Worm (Caenorhabditis elegans) whole organism, L3 larva: ENCODE data around the gene T26C5.5.

Experiments
- ZK546.5 ChIP-seq: sonication (generic microtip); optimal IDR thresholded peaks from 2 replicates; lab custom pipeline; 2017; ENCODE audit warnings: missing biosample characterization, missing genetic modification characterization
- ama-1 ChIP-seq: fragments of 150-350 bp; optimal IDR thresholded peaks from 2 replicates; lab custom pipeline; 2018
- ceh-28 ChIP-seq: fragments of 150-350 bp; optimal IDR thresholded peaks from 2 replicates; lab custom pipeline; 2014; ENCODE audit warnings: missing biosample characterization, missing genetic modification reagents, missing genetic modification characterization
- ceh-9 ChIP-seq: sonication (generic microtip); optimal IDR thresholded peaks from 2 replicates; lab custom pipeline; 2018; ENCODE audit warnings: missing biosample characterization, missing genetic modification characterization
- daf-12 ChIP-seq: fragments of 150-350 bp; optimal IDR thresholded peaks from 2 replicates; lab custom pipeline; 2014; ENCODE audit warnings: missing biosample characterization, missing genetic modification reagents, missing genetic modification characterization
- egl-27 ChIP-seq: sonication (generic microtip); optimal IDR thresholded peaks from 4 replicates; lab custom pipeline; 2017; ENCODE audit warnings: missing biosample characterization, missing genetic modification reagents, missing genetic modification characterization
- egl-5 ChIP-seq: fragments of 150-350 bp; optimal IDR thresholded peaks from 2 replicates; lab custom pipeline; 2017; ENCODE audit warnings: missing biosample characterization, missing genetic modification reagents, missing genetic modification characterization, inconsistent platforms
- elt-1 ChIP-seq: fragments of 150-350 bp; optimal IDR thresholded peaks from 2 replicates; lab custom pipeline; 2014; ENCODE audit warnings: missing biosample characterization, missing genetic modification characterization
- elt-2 ChIP-seq: sonication (generic microtip); optimal IDR thresholded peaks from 2 replicates; lab custom pipeline; 2016; ENCODE audit warnings: missing genetic modification reagents, mild to moderate bottlenecking, missing genetic modification characterization, missing compliant biosample characterization
- eor-1 ChIP-seq, 2 experiments: fragments of 150-350 bp; optimal IDR thresholded peaks; 2 replicates each; lab custom pipeline; 2014 to 2018; ENCODE audit warnings: missing biosample characterization in 2 of 2, missing genetic modification characterization in 2 of 2
- fkh-10 ChIP-seq: sonication (generic microtip); optimal IDR thresholded peaks from 2 replicates; lab custom pipeline; 2017; ENCODE audit warnings: missing biosample characterization, missing genetic modification reagents, missing genetic modification characterization
- fkh-2 ChIP-seq: fragments of 150-350 bp; optimal IDR thresholded peaks from 2 replicates; lab custom pipeline; 2014; ENCODE audit warnings: missing biosample characterization, missing genetic modification reagents, missing genetic modification characterization
- lin-15B ChIP-seq: fragments of 150-350 bp; optimal IDR thresholded peaks from 2 replicates; lab custom pipeline; 2014; ENCODE audit warnings: missing biosample characterization, missing genetic modification characterization
- lin-39 ChIP-seq: fragments of 150-350 bp; optimal IDR thresholded peaks from 2 replicates; lab custom pipeline; 2018; ENCODE audit warnings: missing biosample characterization, missing genetic modification reagents, missing genetic modification characterization
- lsy-12 ChIP-seq: sonication (generic microtip); optimal IDR thresholded peaks from 2 replicates; lab custom pipeline; 2016; ENCODE audit warnings: mild to moderate bottlenecking, missing genetic modification characterization, missing compliant biosample characterization
- mdl-1 ChIP-seq: fragments of 150-350 bp; optimal IDR thresholded peaks from 2 replicates; lab custom pipeline; 2014; ENCODE audit warnings: missing biosample characterization, missing genetic modification characterization
- nfya-1 ChIP-seq: sonication (generic microtip); optimal IDR thresholded peaks from 2 replicates; lab custom pipeline; 2017; ENCODE audit warnings: missing genetic modification characterization, mild to moderate bottlenecking, missing compliant biosample characterization, antibody characterized with exemption, moderate library complexity; ENCODE audit not compliant: insufficient read depth
- nhr-23 ChIP-seq: fragments of 150-350 bp; optimal IDR thresholded peaks from 2 replicates; lab custom pipeline; 2014; ENCODE audit warnings: missing biosample characterization, missing genetic modification reagents, missing genetic modification characterization
- nhr-43 ChIP-seq: sonication (generic microtip); optimal IDR thresholded peaks from 2 replicates; lab custom pipeline; 2016; ENCODE audit warnings: mild to moderate bottlenecking, missing genetic modification characterization, missing compliant biosample characterization; ENCODE audit not compliant: poor library complexity, severe bottlenecking
- nhr-67 ChIP-seq: fragments of 150-350 bp; optimal IDR thresholded peaks from 2 replicates; lab custom pipeline; 2014; ENCODE audit warnings: missing biosample characterization, missing genetic modification characterization
- nhr-76 ChIP-seq: fragments of 150-350 bp; sonication (generic microtip); optimal IDR thresholded peaks from 5 replicates; lab custom pipeline; 2014; ENCODE audit warnings: missing biosample characterization, missing genetic modification characterization
- nhr-77 ChIP-seq: fragments of 150-350 bp; optimal IDR thresholded peaks from 2 replicates; lab custom pipeline; 2014; ENCODE audit warnings: missing biosample characterization, missing genetic modification characterization
- pha-4 ChIP-seq: fragments of 150-350 bp; optimal IDR thresholded peaks from 2 replicates; lab custom pipeline; 2014; ENCODE audit warnings: missing biosample characterization, missing genetic modification reagents, missing genetic modification characterization
- pqm-1 ChIP-seq: fragments of 150-350 bp; optimal IDR thresholded peaks from 2 replicates; lab custom pipeline; 2017; ENCODE audit warnings: missing biosample characterization, missing genetic modification characterization, inconsistent platforms
- sea-2 ChIP-seq: fragments of 150-350 bp; sonication (generic microtip); optimal IDR thresholded peaks from 4 replicates; lab custom pipeline; 2014; ENCODE audit warnings: missing biosample characterization, missing genetic modification reagents, missing genetic modification characterization
- snpc-4 ChIP-seq: fragments of 150-350 bp; optimal IDR thresholded peaks from 2 replicates; lab custom pipeline; 2014; ENCODE audit warnings: missing biosample characterization, missing genetic modification characterization
- tbx-2 ChIP-seq: sonication (generic microtip); optimal IDR thresholded peaks from 2 replicates; lab custom pipeline; 2016; ENCODE audit warnings: mild to moderate bottlenecking, missing genetic modification characterization, missing compliant biosample characterization
- unc-39 ChIP-seq: sonication (generic microtip); optimal IDR thresholded peaks from 4 replicates; lab custom pipeline; 2017; ENCODE audit warnings: missing biosample characterization, missing genetic modification characterization
- zag-1 ChIP-seq: fragments of 150-350 bp; optimal IDR thresholded peaks from 2 replicates; lab custom pipeline; 2014; ENCODE audit warnings: missing biosample characterization, missing genetic modification characterization
- ztf-4 ChIP-seq: fragments of 150-350 bp; optimal IDR thresholded peaks from 2 replicates; lab custom pipeline; 2014; ENCODE audit warnings: missing biosample characterization, missing genetic modification characterization

T26C5.5 gene

ce11 chrII:9211684-9212083 is 34.9 kb downstream of the T26C5.5 start (continued):
- TF ChIP-seq daf-12 (no peak), fkh-2 (tag; lab: Kevin White, UChicago) (no peak), mdl-1 (tag; lab: Kevin White, UChicago) (no peak)

ce11 chrII:9210076-9210475 is 36.5 kb downstream of the T26C5.5 start, which contains the start of gene ZK1067.4:
TSS of gene ZK1067.4 (plus strand) at chrII:9210376.
- no peak for TF ChIP-seq sea-2 (GFP tag; lab: Kevin White, UChicago)
- TF ChIP-seq nfya-1 (tag; lab: Kevin White, UChicago): no peak
- no peak for TF ChIP-seq egl-27
- TF ChIP-seq, all 47 proteins: peak for 0

- TF ChIP-seq nhr-76 (tag; lab: Kevin White, UChicago) (no peak), elt-1 (tag; lab: Kevin White, UChicago) (no peak), mdl-1 (tag; lab: Kevin White, UChicago) (no peak), lin-39 (tag; lab: Kevin White, UChicago) (no peak), ceh-9 (tag; lab: Kevin White, UChicago) (no peak), lin-15B (tag; lab: Kevin White, UChicago) (no peak), nhr-67 (tag; lab: Kevin White, UChicago) (no peak), ZK546.5 (no peak), egl-5 (tag; lab: Kevin White, UChicago) (no peak), nfya-1 (tag; lab: Kevin White, UChicago) (no peak), lsy-12 (tag; lab: Kevin White, UChicago) (no peak), nhr-23 (no peak), pqm-1 (tag; lab: Kevin White, UChicago) (no peak), fkh-2 (tag; lab: Kevin White, UChicago) (no peak), ceh-28 (tag; lab: Kevin White, UChicago) (no peak), fkh-10 (GFP tag; lab: Kevin White, UChicago) (no peak), ztf-4 (no peak), elt-2 (no peak)
These were observed 49.3 kb downstream of the T26C5.5 start, which contains the start of gene let-23 for ce11 chrII:9197212-9197611. TSS of gene let-23 (plus strand) at chrII:9197512.

- TF ChIP-seq pha-4 (peak; percentile 50), pqm-1 (tag; lab: Kevin White, UChicago) (peak; percentile 76), zag-1 (tag; lab: Kevin White, UChicago) (no peak), ama-1 (lab: Kevin White, UChicago) (no peak), nhr-77 (tag; lab: Kevin White, UChicago) (no peak), sea-2 (GFP tag; lab: Kevin White, UChicago) (no peak), snpc-4 (no peak), eor-1 (tag; optimal IDR thresholded peaks at IDR 0.05; lab: Kevin White, UChicago) (no peak), lin-15B (tag; lab: Kevin White, UChicago) (no peak), unc-39 (tag; lab: Kevin White, UChicago) (no peak), lsy-12 (tag; lab: Kevin White, UChicago) (no peak), egl-5 (tag; lab: Kevin White, UChicago) (no peak), nhr-43 (tag; lab: Kevin White, UChicago) (no peak), elt-2 (peak; percentile 79), elt-1 (tag; lab: Kevin White, UChicago) (no peak), tbx-2 (tag; lab: Kevin White, UChicago) (no peak), ceh-9 (tag; lab: Kevin White, UChicago) (no peak)
- TF ChIP-seq, all 47 proteins: peak for 3
These were observed 50.2 kb downstream of the T26C5.5 start for ce11 chrII:9196325-9196724.
